Worm (Caenorhabditis elegans) whole organism, young adult: ENCODE measurements around the gene T19C3.6.

Experiments used
- D2030.7 ChIP-seq: fragments of 200-800 bp; sonication (Bioruptor generic); IDR thresholded peaks from 2 replicates; pipeline ENCODE4 v1.3.6; 2022; ENCODE audit warnings: missing genetic modification reagents, missing genetic modification characterization, missing compliant biosample characterization
- die-1 ChIP-seq: sonication (generic microtip); optimal IDR thresholded peaks from 2 replicates; lab custom pipeline; 2016; ENCODE audit warnings: missing genotype, mild to moderate bottlenecking, missing genetic modification characterization, missing compliant biosample characterization
- lin-35 ChIP-seq, 3 experiments: fragments of 150-350 bp in 2 of 3; sonication (generic microtip) in 1 of 3; optimal IDR thresholded peaks; 2 replicates each; lab custom pipeline; 2014 to 2018; ENCODE audit warnings: missing biosample characterization in 3 of 3, missing genetic modification characterization in 3 of 3, missing genetic modification reagents in 3 of 3
- madf-10 ChIP-seq: sonication (generic microtip); optimal IDR thresholded peaks from 2 replicates; lab custom pipeline; 2016; ENCODE audit warnings: mild to moderate bottlenecking, missing genetic modification characterization, missing compliant biosample characterization
- mcd-1 ChIP-seq: fragments of 200-800 bp; sonication (Bioruptor generic); IDR thresholded peaks from 2 replicates; pipeline ENCODE4 v1.3.6; 2022; ENCODE audit warnings: missing genetic modification reagents, missing genetic modification characterization, missing compliant biosample characterization
- sea-2 ChIP-seq: fragments of 200-800 bp; sonication (Bioruptor generic); IDR thresholded peaks from 2 replicates; pipeline ENCODE4 v1.3.6; 2022; ENCODE audit warnings: missing genetic modification characterization, missing compliant biosample characterization
- snpc-4 ChIP-seq, 5 experiments: fragments of 150-350 bp in 1 of 5; sonication (generic microtip) in 4 of 5; optimal IDR thresholded peaks; 2 replicates each; lab custom pipeline; 2014 to 2018; ENCODE audit warnings: missing genetic modification characterization in 5 of 5, missing biosample characterization in 3 of 5, antibody characterized with exemption in 2 of 5, mild to moderate bottlenecking in 2 of 5, missing compliant biosample characterization in 2 of 5, missing genotype in 2 of 5, moderate library complexity in 2 of 5, missing genetic modification reagents in 1 of 5

ce11 chrIII:668303-668893 is 37.1 kb upstream of the T19C3.6 start, which contains the start of gene W02B3.3:
- TF ChIP-seq sea-2 (GFP tag; lab: Robert Waterston, UW) (no peak), D2030.7 (no peak), madf-10 (tag; lab: Kevin White, UChicago) (no peak), lin-35 (GFP tag; optimal IDR thresholded peaks at IDR 0.05; lab: Kevin White, UChicago) (peak in 1 of 3 experiments; percentile 45), mcd-1 (GFP tag; lab: Robert Waterston, UW) (peak; percentile 39; the same call in 1 of the 2 replicates), die-1 (no peak), snpc-4 (GFP tag; optimal IDR thresholded peaks at IDR 0.05; lab: Kevin White, UChicago) (no peak), snpc-4 (tag; optimal IDR thresholded peaks at IDR 0.05; lab: Kevin White, UChicago) (no peak)
